Worm (Caenorhabditis elegans): ENCODE measurements around the gene srh-136.

- TF ChIP-seq unc-62 (GFP tag; optimal IDR thresholded peaks at IDR 0.05 in 1 of 2) (peak in 1 of 2 experiments; percentile 67), unc-62 (tag; optimal IDR thresholded peaks at IDR 0.05) (no peak), zfp-3 (GFP tag; conservative IDR thresholded peaks at IDR 0.05) (no peak), pha-4 (GFP tag; IDR thresholded peaks at IDR 0.05) (no peak), pha-4 (tag; optimal IDR thresholded peaks at IDR 0.05) (no peak), nhr-237 (tag; optimal IDR thresholded peaks at IDR 0.05) (no peak), lin-13 (GFP tag; optimal IDR thresholded peaks at IDR 0.05) (no peak), daf-12 (tag; optimal IDR thresholded peaks at IDR 0.05) (no peak), Y75B8A.6 (GFP tag; IDR thresholded peaks at IDR 0.05) (no peak), D1046.2 (GFP tag; IDR thresholded peaks at IDR 0.05) (no peak), snpc-4 (tag; optimal IDR thresholded peaks at IDR 0.05) (no peak), dmd-9 (GFP tag; IDR thresholded peaks at IDR 0.05) (no peak)
Observed at ce11 chrV:16479275-16479674, 18.1 kb downstream of the srh-136 start, which contains the start of gene T08G3.11.

All from whole organism, L4 larva.